Worm (Caenorhabditis elegans) whole organism, mixed stage, embryonic: ENCODE measurements around the gene cav-1.
"Not testable (repeated sequence)": the region's sequence is repeated elsewhere in the genome, so short reads cannot be mapped to it uniquely, and the experiment has no call there.

Source experiments
- M03D4.4 ChIP-seq: sonication (generic microtip); optimal IDR thresholded peaks from 2 replicates; lab custom pipeline; 2017; ENCODE audit warnings: mild to moderate bottlenecking, missing genetic modification characterization, missing compliant biosample characterization
- bed-3 ChIP-seq: fragments of 200-800 bp; sonication (Bioruptor generic); optimal IDR thresholded peaks from 3 replicates; lab custom pipeline; 2018; ENCODE audit warnings: mild to moderate bottlenecking, missing genetic modification characterization, moderate library complexity, missing compliant biosample characterization
- blmp-1 ChIP-seq: fragments of 150-350 bp; optimal IDR thresholded peaks from 2 replicates; lab custom pipeline; 2014; ENCODE audit warnings: missing biosample characterization, missing genetic modification characterization
- ceh-39 ChIP-seq: fragments of 150-350 bp; optimal IDR thresholded peaks from 2 replicates; lab custom pipeline; 2014; ENCODE audit warnings: missing biosample characterization, missing genetic modification characterization
- ceh-43 ChIP-seq: fragments of 200-800 bp; sonication (Bioruptor generic); optimal IDR thresholded peaks from 2 replicates; lab custom pipeline; 2018; ENCODE audit warnings: mild to moderate bottlenecking, missing genetic modification characterization, moderate library complexity, missing compliant biosample characterization
- ceh-83 ChIP-seq: fragments of 200-800 bp; sonication (Bioruptor generic); optimal IDR thresholded peaks from 2 replicates; lab custom pipeline; 2018; ENCODE audit warnings: mild to moderate bottlenecking, missing genetic modification characterization, missing compliant biosample characterization
- ces-1 ChIP-seq: fragments of 150-350 bp; optimal IDR thresholded peaks from 2 replicates; lab custom pipeline; 2014; ENCODE audit warnings: missing biosample characterization, missing genetic modification reagents, missing genetic modification characterization
- cnd-1 ChIP-seq: fragments of 200-800 bp; sonication (Bioruptor generic); optimal IDR thresholded peaks from 2 replicates; lab custom pipeline; 2018; ENCODE audit warnings: mild to moderate bottlenecking, missing genetic modification characterization, missing compliant biosample characterization
- drap-1 ChIP-seq: fragments of 200-800 bp; sonication (Bioruptor generic); optimal IDR thresholded peaks from 3 replicates; lab custom pipeline; 2018; ENCODE audit warnings: mild to moderate bottlenecking, missing genetic modification characterization, missing compliant biosample characterization
- elt-3 ChIP-seq: fragments of 150-350 bp; optimal IDR thresholded peaks from 2 replicates; lab custom pipeline; 2014; ENCODE audit warnings: missing biosample characterization, missing genetic modification characterization
- flh-1 ChIP-seq: fragments of 200-800 bp; sonication (Bioruptor generic); optimal IDR thresholded peaks from 2 replicates; lab custom pipeline; 2018; ENCODE audit warnings: mild to moderate bottlenecking, missing genetic modification characterization, moderate library complexity, missing compliant biosample characterization
- ham-2 ChIP-seq: fragments of 200-800 bp; sonication (Bioruptor generic); optimal IDR thresholded peaks from 2 replicates; lab custom pipeline; 2018; ENCODE audit warnings: mild to moderate bottlenecking, missing genetic modification characterization, missing compliant biosample characterization
- hlh-1 ChIP-seq: fragments of 150-350 bp; optimal IDR thresholded peaks from 2 replicates; lab custom pipeline; 2014; ENCODE audit warnings: missing biosample characterization, missing genetic modification reagents, missing genetic modification characterization
- lin-13 ChIP-seq: fragments of 150-350 bp; optimal IDR thresholded peaks from 2 replicates; lab custom pipeline; 2014; ENCODE audit warnings: missing biosample characterization, missing genetic modification characterization
- lin-32 ChIP-seq: fragments of 200-800 bp; sonication (Bioruptor generic); optimal IDR thresholded peaks from 2 replicates; lab custom pipeline; 2018; ENCODE audit warnings: mild to moderate bottlenecking, missing genetic modification characterization, missing compliant biosample characterization
- lsy-2 ChIP-seq: fragments of 150-350 bp; optimal IDR thresholded peaks from 2 replicates; lab custom pipeline; 2014; ENCODE audit warnings: missing biosample characterization, missing genetic modification characterization
- mab-5 ChIP-seq: fragments of 150-350 bp; optimal IDR thresholded peaks from 2 replicates; lab custom pipeline; 2014; ENCODE audit warnings: missing biosample characterization, missing genetic modification characterization
- mep-1 ChIP-seq: fragments of 150-350 bp; optimal IDR thresholded peaks from 2 replicates; lab custom pipeline; 2017; ENCODE audit warnings: missing biosample characterization, missing genetic modification reagents, missing genetic modification characterization, inconsistent platforms
- mls-2 ChIP-seq: sonication (generic microtip); optimal IDR thresholded peaks from 2 replicates; lab custom pipeline; 2016; ENCODE audit warnings: mild to moderate bottlenecking, missing genetic modification characterization, moderate library complexity, missing compliant biosample characterization
- nhr-12 ChIP-seq: fragments of 150-350 bp; optimal IDR thresholded peaks from 2 replicates; lab custom pipeline; 2014; ENCODE audit warnings: missing biosample characterization, missing genetic modification characterization
- nhr-237 ChIP-seq: fragments of 150-350 bp; optimal IDR thresholded peaks from 2 replicates; lab custom pipeline; 2014; ENCODE audit warnings: missing biosample characterization, missing genetic modification characterization
- nhr-28 ChIP-seq: fragments of 150-350 bp; optimal IDR thresholded peaks from 2 replicates; lab custom pipeline; 2014; ENCODE audit warnings: missing biosample characterization, missing genetic modification characterization
- pha-4 ChIP-seq: fragments of 150-350 bp; optimal IDR thresholded peaks from 2 replicates; lab custom pipeline; 2018; ENCODE audit warnings: missing biosample characterization, missing genetic modification reagents, missing genetic modification characterization
- sem-2 ChIP-seq: fragments of 200-800 bp; sonication (Bioruptor generic); optimal IDR thresholded peaks from 2 replicates; lab custom pipeline; 2018; ENCODE audit warnings: mild to moderate bottlenecking, missing genetic modification characterization, missing compliant biosample characterization
- sptf-1 ChIP-seq: sonication (generic microtip); optimal IDR thresholded peaks from 2 replicates; lab custom pipeline; 2017; ENCODE audit warnings: mild to moderate bottlenecking, missing genetic modification characterization, moderate library complexity, missing compliant biosample characterization
- tbx-8 ChIP-seq: fragments of 200-800 bp; sonication (Bioruptor generic); optimal IDR thresholded peaks from 2 replicates; lab custom pipeline; 2018; ENCODE audit warnings: mild to moderate bottlenecking, missing genetic modification characterization, moderate library complexity, missing compliant biosample characterization
- unc-39 ChIP-seq: fragments of 150-350 bp; optimal IDR thresholded peaks from 2 replicates; lab custom pipeline; 2014; ENCODE audit warnings: missing biosample characterization, missing genetic modification characterization
- unc-62 ChIP-seq: fragments of 150-350 bp; optimal IDR thresholded peaks from 2 replicates; lab custom pipeline; 2014; ENCODE audit warnings: missing biosample characterization, missing genetic modification reagents, missing genetic modification characterization
- zip-8 ChIP-seq: fragments of 150-350 bp; optimal IDR thresholded peaks from 2 replicates; lab custom pipeline; 2014; ENCODE audit warnings: missing biosample characterization, missing genetic modification characterization

The cav-1 gene

DNA sequence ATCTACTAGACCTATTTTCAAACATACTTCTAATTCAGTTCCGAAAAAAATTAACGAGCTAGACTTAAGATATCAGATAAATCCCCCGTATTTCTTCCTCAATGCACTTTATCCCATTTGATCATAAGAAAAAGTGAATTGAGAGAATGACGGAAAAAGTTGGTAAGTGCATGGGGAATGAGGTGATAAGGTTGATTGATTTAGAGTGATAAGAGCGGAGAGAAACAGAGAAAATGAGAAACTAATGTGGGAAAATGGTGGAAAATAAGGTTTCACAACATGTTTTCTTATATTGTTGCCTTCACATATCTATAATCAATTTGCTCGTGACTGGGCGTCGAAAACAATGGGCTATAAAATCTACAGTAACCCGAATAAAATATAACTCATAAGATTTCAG is 36.6 kb upstream of the cav-1 start:
- no peak for TF ChIP-seq ceh-83 (GFP tag; lab: Kevin White, UChicago)

DNA sequence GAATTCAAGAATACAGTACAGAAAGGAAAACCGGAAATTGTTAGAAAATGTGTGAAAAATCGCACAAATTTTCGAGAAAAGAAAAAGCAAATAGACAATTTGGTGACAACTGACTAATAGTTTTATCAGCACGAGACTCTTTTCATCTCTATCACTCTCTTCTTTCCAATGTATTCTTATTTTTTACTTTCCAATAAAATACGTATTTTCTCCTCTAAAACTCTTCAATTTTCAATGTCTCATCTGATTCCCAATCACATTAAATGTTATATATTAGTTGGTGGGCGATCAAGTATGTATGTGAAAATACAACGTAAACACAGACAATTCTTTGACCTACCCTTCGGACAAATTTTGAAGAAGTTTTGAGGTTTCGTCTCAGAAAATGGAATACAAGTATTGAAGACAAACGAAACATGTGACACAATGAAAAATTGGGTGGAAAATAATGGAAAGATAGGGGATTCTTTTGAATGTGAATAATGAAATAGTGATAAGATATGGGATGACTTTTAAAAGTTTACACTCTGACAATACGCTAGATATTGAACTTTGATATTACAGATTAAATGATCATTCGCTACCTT is 35.0 kb upstream of the cav-1 start, which contains the start of gene cka-1:
Gene cka-1 (minus strand): TSS at position 418 of the 587 bp plus-strand sequence.
- TF ChIP-seq nhr-12 (tag; lab: Kevin White, UChicago) (no peak), mls-2 (tag; lab: Kevin White, UChicago) (no peak), ceh-43 (GFP tag; lab: Kevin White, UChicago) (no peak), blmp-1 (no peak), elt-3 (tag; lab: Kevin White, UChicago) (no peak), nhr-28 (no peak), tbx-8 (no peak), cnd-1 (tag; lab: Kevin White, UChicago) (no peak)

DNA sequence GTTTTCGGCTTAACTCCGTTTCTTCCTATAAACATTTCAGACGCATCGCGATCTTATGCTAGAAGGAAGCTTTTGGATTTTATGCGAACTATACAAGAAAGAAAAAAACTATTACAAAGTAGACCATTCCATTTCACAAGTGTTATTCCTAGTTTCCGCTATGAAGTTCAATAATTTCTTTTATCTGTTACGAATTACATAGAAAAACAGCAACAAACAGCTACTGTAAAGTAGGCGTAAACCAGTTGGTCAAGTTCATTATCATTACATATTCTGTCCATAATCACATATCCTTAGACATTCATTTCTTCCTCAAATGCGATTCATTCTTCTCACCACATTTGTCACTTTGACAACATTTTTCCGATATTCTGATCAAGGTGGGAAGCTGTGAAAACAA is 34.1 kb upstream of the cav-1 start, which contains the start of gene C28D4.10:
Gene C28D4.10 (plus strand): TSS at position 301 of the 400 bp plus-strand sequence.
- no peak for TF ChIP-seq ceh-83 (GFP tag; lab: Kevin White, UChicago)
- no peak for TF ChIP-seq ham-2 (GFP tag; lab: Kevin White, UChicago)
- TF ChIP-seq zip-8, result no peak
- no peak for TF ChIP-seq lsy-2
- TF ChIP-seq sem-2, result no peak
- TF ChIP-seq ces-1 (GFP tag; lab: Kevin White, UChicago), result no peak
- no peak for TF ChIP-seq ceh-43 (GFP tag; lab: Kevin White, UChicago)
- TF ChIP-seq unc-39 (tag; lab: Kevin White, UChicago), result no peak
- TF ChIP-seq mab-5 (tag; lab: Kevin White, UChicago), result no peak
- no peak for TF ChIP-seq hlh-1 (tag; lab: Kevin White, UChicago)
- TF ChIP-seq sptf-1 (tag; lab: Kevin White, UChicago), result no peak
- TF ChIP-seq ceh-39 (tag; lab: Kevin White, UChicago), result no peak
- no peak for TF ChIP-seq lin-32 (GFP tag; lab: Kevin White, UChicago)
- no peak for TF ChIP-seq lin-13
- TF ChIP-seq flh-1 (GFP tag; lab: Kevin White, UChicago), result no peak

DNA sequence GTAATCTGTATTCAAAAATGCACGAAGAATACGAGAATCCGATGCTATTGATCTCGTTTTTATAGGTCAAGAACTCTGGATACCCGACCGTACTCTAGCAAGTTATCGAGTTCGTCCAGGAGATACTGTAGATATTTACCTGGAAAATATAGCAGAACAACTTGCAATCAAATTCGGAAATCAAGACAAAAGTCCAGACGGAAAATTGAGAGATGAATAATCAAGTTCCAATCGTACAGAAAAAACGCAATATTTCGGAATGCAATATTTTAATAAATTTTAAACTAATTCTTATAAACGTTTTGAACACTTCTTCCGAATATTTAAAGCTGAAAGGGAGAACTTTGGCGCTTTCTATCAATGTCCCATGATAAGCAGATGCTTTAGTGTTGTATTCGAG is 33.3 kb upstream of the cav-1 start:
- TF ChIP-seq ceh-43 (GFP tag; lab: Kevin White, UChicago) (no peak), sem-2 (no peak), bed-3 (GFP tag; lab: Kevin White, UChicago) (no peak), nhr-237 (tag; lab: Kevin White, UChicago) (no peak), mls-2 (tag; lab: Kevin White, UChicago) (no peak), lin-13 (no peak), unc-62 (GFP tag; lab: Kevin White, UChicago) (no peak), lsy-2 (no peak), mep-1 (tag; lab: Kevin White, UChicago) (no peak), M03D4.4 (tag; lab: Kevin White, UChicago) (no peak), sptf-1 (tag; lab: Kevin White, UChicago) (no peak), drap-1 (GFP tag; lab: Kevin White, UChicago) (no peak), lin-32 (GFP tag; lab: Kevin White, UChicago) (no peak), zip-8 (no peak), nhr-12 (tag; lab: Kevin White, UChicago) (no peak)

DNA sequence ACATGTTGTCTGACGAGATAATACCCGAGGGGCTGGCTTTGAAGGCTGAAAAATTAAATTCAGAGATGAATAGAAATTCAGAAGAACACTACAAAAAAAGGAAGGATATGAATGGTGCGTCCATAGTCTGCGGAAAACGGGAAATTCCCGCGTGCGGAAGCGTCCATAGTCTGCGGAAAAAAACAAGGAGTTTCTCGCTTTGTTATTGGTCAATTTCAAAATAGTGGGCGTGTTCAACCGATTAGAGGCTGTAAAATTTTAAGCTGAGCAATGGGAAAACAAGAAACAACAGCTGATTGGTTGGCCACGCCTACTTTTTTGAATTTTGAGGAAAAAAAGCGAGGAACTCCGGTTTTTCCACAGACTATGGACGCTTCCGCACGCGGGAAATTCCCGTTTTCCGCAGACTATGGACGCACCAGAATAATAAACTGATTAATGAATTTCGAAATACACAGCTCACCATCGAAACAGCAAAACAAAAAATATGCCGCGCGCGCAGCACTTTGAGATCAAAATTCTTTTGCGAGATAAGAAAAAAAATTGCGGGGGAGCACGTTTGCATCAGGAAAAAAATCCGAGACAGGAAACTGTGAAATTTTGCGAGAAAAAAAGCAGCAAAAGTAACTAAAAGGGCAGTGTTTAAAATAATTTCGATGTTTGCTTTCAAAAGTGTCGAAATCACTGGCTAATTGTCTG is 31.3 kb upstream of the cav-1 start, which contains the start of gene gln-6:
Gene gln-6 (minus strand): TSS at position 51 of the 699 bp plus-strand sequence.
- not testable (repeated sequence) for TF ChIP-seq elt-3 (tag; lab: Kevin White, UChicago); blmp-1; sptf-1 (tag; lab: Kevin White, UChicago)

DNA sequence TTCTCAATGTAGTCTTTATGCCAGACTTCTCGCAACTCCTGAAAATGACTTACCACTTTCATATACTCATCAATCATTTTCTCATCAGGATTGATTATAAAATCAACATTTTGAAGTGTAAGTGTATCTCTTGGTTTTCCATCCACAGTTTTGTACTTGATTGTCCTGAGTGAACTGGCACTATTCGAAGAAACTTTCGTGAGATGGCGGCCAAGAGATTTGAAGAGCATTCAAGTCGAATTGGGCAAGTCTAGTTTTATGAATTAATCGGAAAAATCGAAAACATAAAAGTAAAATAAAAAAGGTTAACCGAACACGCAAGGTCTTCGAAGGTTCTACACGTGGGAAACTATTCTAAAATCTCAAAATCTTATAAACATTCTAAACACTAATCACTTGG is 29.4 kb upstream of the cav-1 start, which contains the start of gene C28D4.7:
Gene C28D4.7 (minus strand): TSS at position 265 of the 400 bp plus-strand sequence.
- no peak for TF ChIP-seq lin-32 (GFP tag; lab: Kevin White, UChicago)
- TF ChIP-seq nhr-12 (tag; lab: Kevin White, UChicago), result no peak
- TF ChIP-seq mab-5 (tag; lab: Kevin White, UChicago), result no peak
- no peak for TF ChIP-seq ceh-39 (tag; lab: Kevin White, UChicago)
- no peak for TF ChIP-seq nhr-28
- no peak for TF ChIP-seq ceh-43 (GFP tag; lab: Kevin White, UChicago)
- no peak for TF ChIP-seq zip-8
- TF ChIP-seq flh-1 (GFP tag; lab: Kevin White, UChicago), result no peak
- no peak for TF ChIP-seq mep-1 (tag; lab: Kevin White, UChicago)
- no peak for TF ChIP-seq pha-4 (tag; lab: Kevin White, UChicago)
- TF ChIP-seq unc-39 (tag; lab: Kevin White, UChicago), result no peak
- TF ChIP-seq bed-3 (GFP tag; lab: Kevin White, UChicago), result no peak
- no peak for TF ChIP-seq mls-2 (tag; lab: Kevin White, UChicago)
- no peak for TF ChIP-seq M03D4.4 (tag; lab: Kevin White, UChicago)
- TF ChIP-seq lsy-2, result no peak
- no peak for TF ChIP-seq nhr-237 (tag; lab: Kevin White, UChicago)
